Fruit fly (Drosophila melanogaster) whole organism, embryonic: ENCODE results near the gene mei-P22.
A peak's percentile ranks its signal among the peaks of the same experiment; 100 is the strongest.

Experiments used
- Atf3 ChIP-seq: fragments of 200-800 bp; sonication (Bioruptor generic); optimal IDR thresholded peaks from 3 replicates; lab custom pipeline; 2016; ENCODE audit warnings: missing biosample characterization, missing genetic modification characterization
- CG11504 ChIP-seq: fragments of 200-800 bp; sonication (Bioruptor generic); optimal IDR thresholded peaks from 3 replicates; lab custom pipeline; 2019; ENCODE audit warnings: missing biosample characterization, mild to moderate bottlenecking, missing genetic modification characterization, moderate library complexity
- CG14965 ChIP-seq: fragments of 200-800 bp; sonication (Bioruptor generic); optimal IDR thresholded peaks from 2 replicates; lab custom pipeline; 2016; ENCODE audit warnings: missing biosample characterization, missing genetic modification characterization, borderline replicate concordance
- CG15514 ChIP-seq: fragments of 200-800 bp; sonication (Bioruptor generic); optimal IDR thresholded peaks from 3 replicates; lab custom pipeline; 2017; ENCODE audit warnings: missing biosample characterization, missing genetic modification characterization, mild to moderate bottlenecking, moderate library complexity, missing genetic modification reagents
- CG2678 ChIP-seq: fragments of 200-800 bp; sonication (Bioruptor generic); optimal IDR thresholded peaks from 3 replicates; lab custom pipeline; 2019; ENCODE audit warnings: missing biosample characterization, mild to moderate bottlenecking, missing genetic modification characterization, moderate library complexity
- CG6765 ChIP-seq: fragments of 200-800 bp; sonication (Bioruptor generic); optimal IDR thresholded peaks from 3 replicates; lab custom pipeline; 2017; ENCODE audit warnings: missing biosample characterization, mild to moderate bottlenecking, missing genetic modification characterization
- CG8388 ChIP-seq: fragments of 200-800 bp; sonication (Bioruptor generic); optimal IDR thresholded peaks from 2 replicates; lab custom pipeline; 2019; ENCODE audit warnings: missing biosample characterization, mild to moderate bottlenecking, missing genetic modification characterization, moderate library complexity
- CTCF ChIP-seq: fragments of 200-800 bp; sonication (Bioruptor generic); optimal IDR thresholded peaks from 2 replicates; lab custom pipeline; 2017; ENCODE audit warnings: missing biosample characterization, mild to moderate bottlenecking, missing genetic modification characterization, moderate library complexity
- Drgx ChIP-seq: fragments of 200-800 bp; sonication (Bioruptor generic); IDR thresholded peaks from 2 replicates; pipeline ENCODE4 v1.3.6; 2022; ENCODE audit warnings: missing biosample characterization, missing genetic modification characterization
- Poxn ChIP-seq: fragments of 200-800 bp; sonication (Bioruptor generic); IDR thresholded peaks from 2 replicates; pipeline ENCODE4 v1.3.6; 2022; ENCODE audit warnings: missing biosample characterization, missing genetic modification characterization
- ap ChIP-seq: fragments of 200-800 bp; sonication (Bioruptor generic); IDR thresholded peaks from 2 replicates; pipeline ENCODE4 v1.3.6; 2022; ENCODE audit warnings: missing biosample characterization, missing genetic modification characterization
- dmrt99B ChIP-seq: fragments of 200-800 bp; sonication (Bioruptor generic); optimal IDR thresholded peaks from 2 replicates; lab custom pipeline; 2018; ENCODE audit warnings: missing biosample characterization, mild to moderate bottlenecking, missing genetic modification characterization, moderate library complexity
- gem ChIP-seq: fragments of 200-800 bp; sonication (Bioruptor generic); optimal IDR thresholded peaks from 2 replicates; lab custom pipeline; 2019; ENCODE audit warnings: missing biosample characterization, mild to moderate bottlenecking, missing genetic modification characterization, moderate library complexity
- insv ChIP-seq, 2 experiments: fragments of 200-800 bp; sonication (Bioruptor generic); optimal IDR thresholded peaks; 3 replicates each; lab custom pipeline; 2016 to 2018; ENCODE audit warnings: missing biosample characterization in 2 of 2, missing genetic modification characterization in 2 of 2
- lmd ChIP-seq: fragments of 200-800 bp; sonication (Bioruptor generic); IDR thresholded peaks from 2 replicates; pipeline ENCODE4 v1.3.6; 2022; ENCODE audit warnings: missing biosample characterization, missing genetic modification characterization
- mld ChIP-seq: fragments of 200-800 bp; sonication (Bioruptor generic); IDR thresholded peaks from 3 replicates; pipeline ENCODE4 v1.3.6; 2022; ENCODE audit warnings: missing biosample characterization, missing genetic modification characterization; ENCODE audit not compliant: partially characterized antibody
- nerfin-1 ChIP-seq: fragments of 200-800 bp; sonication (Bioruptor generic); optimal IDR thresholded peaks from 3 replicates; lab custom pipeline; 2019; ENCODE audit warnings: missing biosample characterization, mild to moderate bottlenecking, missing genetic modification characterization, moderate library complexity
- otp ChIP-seq: fragments of 200-800 bp; sonication (Bioruptor generic); IDR thresholded peaks from 3 replicates; pipeline ENCODE4, ENCODE4 v1.3.6; 2022; ENCODE audit warnings: missing biosample characterization, missing genetic modification characterization
- sens ChIP-seq: fragments of 200-800 bp; sonication (Bioruptor generic); peaks from one replicate; lab custom pipeline; 2016; ENCODE audit warnings: missing biosample characterization, missing genetic modification characterization
- slou ChIP-seq: fragments of 200-800 bp; sonication (Bioruptor generic); optimal IDR thresholded peaks from 3 replicates; lab custom pipeline; 2016; ENCODE audit warnings: missing biosample characterization, missing genetic modification characterization
- tgo ChIP-seq: fragments of 200-800 bp; sonication (Bioruptor generic); IDR thresholded peaks from 3 replicates; pipeline ENCODE4 v1.3.6; 2022; ENCODE audit warnings: missing biosample characterization, missing genetic modification characterization
- trh ChIP-seq: fragments of 200-800 bp; sonication (Bioruptor generic); optimal IDR thresholded peaks from 2 replicates; lab custom pipeline; 2016; ENCODE audit warnings: missing biosample characterization, missing genetic modification characterization
- vnd ChIP-seq: fragments of 200-800 bp; sonication (Bioruptor generic); IDR thresholded peaks from 3 replicates; pipeline ENCODE4 v1.3.6; 2022; ENCODE audit warnings: missing biosample characterization, missing genetic modification characterization; ENCODE audit not compliant: partially characterized antibody
- zen2 ChIP-seq: fragments of 200-800 bp; sonication (Bioruptor generic); IDR thresholded peaks from 3 replicates; pipeline ENCODE4 v1.3.6; 2022; ENCODE audit warnings: missing biosample characterization, missing genetic modification characterization; ENCODE audit not compliant: partially characterized antibody
- zfh1 ChIP-seq: fragments of 200-800 bp; sonication (Bioruptor generic); IDR thresholded peaks from 3 replicates; pipeline ENCODE4 v1.3.6; 2022; ENCODE audit warnings: missing biosample characterization, missing genetic modification characterization

The mei-P22 gene

DNA sequence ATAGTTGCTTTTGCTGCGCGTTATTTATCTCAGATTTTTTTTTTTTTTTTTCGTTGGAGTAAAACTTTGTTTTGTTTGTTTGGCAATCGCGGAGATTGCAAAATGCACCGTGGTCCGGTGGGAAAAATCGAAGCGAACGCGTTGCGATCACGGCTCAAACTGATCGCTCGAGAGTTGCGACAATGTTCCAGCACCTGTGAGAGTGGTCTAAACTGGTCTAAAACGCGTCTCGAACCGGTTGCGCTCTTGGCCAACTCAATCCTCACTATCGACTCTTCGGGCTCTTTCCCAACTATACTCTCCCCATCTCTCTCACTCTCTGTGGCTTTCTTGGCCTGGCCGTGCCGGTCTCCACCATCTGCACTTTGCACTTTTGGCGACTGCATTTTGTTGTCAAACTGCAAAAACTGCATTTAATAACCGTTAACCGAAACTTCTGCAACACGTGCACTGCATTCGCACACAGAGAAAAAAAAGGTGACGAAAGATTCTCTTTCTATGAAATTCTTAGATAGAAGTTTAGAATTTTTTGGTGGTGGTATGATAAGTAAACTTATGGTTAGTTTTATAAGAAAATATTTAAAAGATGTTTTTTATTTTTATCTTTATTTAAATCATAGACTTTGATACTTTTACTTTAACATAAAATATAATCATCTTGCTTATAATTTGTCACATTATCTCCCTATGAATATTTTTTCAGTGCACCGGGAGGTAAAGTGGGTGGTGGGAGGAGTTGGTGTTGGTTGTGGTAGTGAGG lies 19.7 kb downstream of the mei-P22 start, which contains the start of gene CG14830 (continued):
- TF ChIP-seq insv (GFP tag; optimal IDR thresholded peaks at IDR 0.05; lab: Kevin White, UChicago) (no peak), zen2 (GFP tag; lab: Robert Waterston, UW) (peak; percentile 40; the same call in 1 of the 3 replicates), CTCF (no peak)
- TF ChIP-seq, all 482 proteins: peak for 18

DNA sequence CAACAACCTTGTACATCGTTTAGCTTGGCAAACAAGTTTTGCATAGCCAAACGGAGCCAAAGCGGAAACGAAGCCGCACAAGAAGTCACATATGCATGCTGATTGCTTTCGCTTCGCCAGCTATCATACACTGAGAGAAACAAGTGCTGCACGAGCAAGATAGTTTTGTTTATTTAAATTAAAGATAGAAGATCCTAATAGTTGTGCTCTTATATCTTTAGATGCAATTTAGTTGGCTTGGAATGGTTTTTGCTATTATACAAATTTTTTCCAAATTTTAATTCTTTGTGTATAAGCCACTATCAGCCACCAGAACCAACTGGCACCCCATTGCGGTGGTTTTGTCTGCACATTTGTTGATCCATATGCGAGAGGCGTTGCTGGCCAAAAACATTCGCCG lies 39.4 kb downstream of the mei-P22 start:
- TF ChIP-seq CG14965: no peak
- no peak for TF ChIP-seq vnd
- no peak for TF ChIP-seq CG2678
- no peak for TF ChIP-seq zfh1
- no peak for TF ChIP-seq ap (GFP tag; lab: Robert Waterston, UW)
- no peak for TF ChIP-seq mld (GFP tag; lab: Robert Waterston, UW)
- TF ChIP-seq nerfin-1 (tag; lab: Kevin White, UChicago): no peak
- no peak for TF ChIP-seq otp
- TF ChIP-seq CG11504 (tag; lab: Kevin White, UChicago): peak; percentile 7
- TF ChIP-seq gem (tag; lab: Kevin White, UChicago): peak; percentile 14
- TF ChIP-seq CG8388 (GFP tag; lab: Kevin White, UChicago): no peak
- TF ChIP-seq tgo (GFP tag; lab: Robert Waterston, UW): peak; percentile 16; the same call in 1 of the 3 replicates
- peak; percentile 26; the same call in 1 of the 2 replicates for TF ChIP-seq lmd (GFP tag; lab: Robert Waterston, UW)
- TF ChIP-seq dmrt99B (tag; lab: Kevin White, UChicago): peak; percentile 20
- TF ChIP-seq CG15514 (GFP tag; lab: Kevin White, UChicago): no peak
- peak; percentile 32; the same call in 1 of the 2 replicates for TF ChIP-seq Drgx (GFP tag; lab: Robert Waterston, UW)
- TF ChIP-seq Atf3 (GFP tag; lab: Kevin White, UChicago): no peak
- no peak for TF ChIP-seq trh (GFP tag; lab: Kevin White, UChicago)
- TF ChIP-seq CG6765 (GFP tag; lab: Kevin White, UChicago): no peak
- TF ChIP-seq slou (GFP tag; lab: Kevin White, UChicago): no peak
- no peak for TF ChIP-seq Poxn (GFP tag; lab: Robert Waterston, UW)
- TF ChIP-seq sens (GFP tag; lab: Kevin White, UChicago): peak; percentile 74
